Worm (Caenorhabditis elegans): ENCODE results near the gene che-10.

Gene che-10

ce11 chrII:4671692-4672091, 33.6 kb upstream of the che-10 start, which contains the start of gene T05A7.6:
Gene T05A7.6 (minus strand): TSS chrII:4671792.
- TF ChIP-seq ztf-11 (tag; optimal IDR thresholded peaks at IDR 0.05) (no peak), hlh-1 (tag; optimal IDR thresholded peaks at IDR 0.05) (no peak), nhr-237 (tag; optimal IDR thresholded peaks at IDR 0.05) (no peak), ceh-83 (GFP tag; optimal IDR thresholded peaks at IDR 0.05) (no peak), nhr-2 (tag; optimal IDR thresholded peaks at IDR 0.05) (no peak), sem-2 (GFP tag; optimal IDR thresholded peaks at IDR 0.05) (no peak), drap-1 (GFP tag; optimal IDR thresholded peaks at IDR 0.05) (no peak), tbx-8 (GFP tag; optimal IDR thresholded peaks at IDR 0.05) (no peak), unc-62 (GFP tag; optimal IDR thresholded peaks at IDR 0.05) (no peak), cnd-1 (tag; optimal IDR thresholded peaks at IDR 0.05) (no peak), mep-1 (tag; optimal IDR thresholded peaks at IDR 0.05) (no peak), ceh-43 (GFP tag; optimal IDR thresholded peaks at IDR 0.05) (no peak), elt-3 (tag; optimal IDR thresholded peaks at IDR 0.05) (no peak), nhr-12 (tag; optimal IDR thresholded peaks at IDR 0.05) (no peak), zip-8 (tag; optimal IDR thresholded peaks at IDR 0.05) (no peak)

DNA sequence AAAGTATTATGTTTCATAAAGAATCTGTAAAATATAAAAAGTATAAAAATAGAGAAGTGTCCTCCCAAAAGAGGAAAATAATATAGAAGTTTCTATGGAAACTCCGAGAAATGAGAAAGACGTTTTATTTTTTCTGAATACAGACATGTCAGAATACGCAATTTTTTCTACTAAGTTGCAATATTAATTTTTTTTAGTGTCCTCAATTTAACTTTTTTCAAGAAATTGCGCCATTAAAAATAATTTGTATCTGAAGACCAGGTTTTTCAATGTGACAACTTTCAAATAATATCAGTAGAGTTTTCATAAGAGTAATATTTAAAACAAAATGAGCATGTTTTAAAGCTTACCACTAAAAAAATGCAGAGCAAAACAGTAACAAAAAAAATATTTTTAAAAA, 29.4 kb upstream of the che-10 start, which contains the start of gene fut-5:
Gene fut-5, minus strand, starts transcription at position 101 of the 400 bp plus-strand sequence.
- TF ChIP-seq ham-2 (GFP tag; optimal IDR thresholded peaks at IDR 0.05), result no peak
- no peak for TF ChIP-seq unc-62 (GFP tag; optimal IDR thresholded peaks at IDR 0.05)
- no peak for TF ChIP-seq snpc-4 (tag; optimal IDR thresholded peaks at IDR 0.05)
- no peak for TF ChIP-seq sptf-1 (tag; optimal IDR thresholded peaks at IDR 0.05)
- no peak for TF ChIP-seq ceh-39 (tag; optimal IDR thresholded peaks at IDR 0.05)
- no peak for TF ChIP-seq nhr-28 (tag; optimal IDR thresholded peaks at IDR 0.05)
- no peak for TF ChIP-seq M03D4.4 (tag; optimal IDR thresholded peaks at IDR 0.05)

- no peak for TF ChIP-seq ceh-43 (GFP tag; optimal IDR thresholded peaks at IDR 0.05)
- TF ChIP-seq nhr-2 (tag; optimal IDR thresholded peaks at IDR 0.05), result no peak
- no peak for TF ChIP-seq mls-2 (tag; optimal IDR thresholded peaks at IDR 0.05)
- no peak for TF ChIP-seq nhr-12 (tag; optimal IDR thresholded peaks at IDR 0.05)
- TF ChIP-seq blmp-1 (tag; optimal IDR thresholded peaks at IDR 0.05), result no peak
- TF ChIP-seq sem-2 (GFP tag; optimal IDR thresholded peaks at IDR 0.05), result no peak
- no peak for TF ChIP-seq M03D4.4 (tag; optimal IDR thresholded peaks at IDR 0.05)
- TF ChIP-seq snpc-4 (tag; optimal IDR thresholded peaks at IDR 0.05), result no peak
- TF ChIP-seq zip-8 (tag; optimal IDR thresholded peaks at IDR 0.05), result no peak
- no peak for TF ChIP-seq lin-32 (GFP tag; optimal IDR thresholded peaks at IDR 0.05)
- TF ChIP-seq flh-1 (GFP tag; optimal IDR thresholded peaks at IDR 0.05), result no peak
- TF ChIP-seq sptf-1 (tag; optimal IDR thresholded peaks at IDR 0.05), result no peak
- TF ChIP-seq unc-62 (GFP tag; optimal IDR thresholded peaks at IDR 0.05), result no peak
These were observed 27.2 kb upstream of the che-10 start, which contains the start of gene T05A7.11 for ce11 chrII:4665359-4665758. Gene T05A7.11 (minus strand): TSS chrII:4665459.

DNA sequence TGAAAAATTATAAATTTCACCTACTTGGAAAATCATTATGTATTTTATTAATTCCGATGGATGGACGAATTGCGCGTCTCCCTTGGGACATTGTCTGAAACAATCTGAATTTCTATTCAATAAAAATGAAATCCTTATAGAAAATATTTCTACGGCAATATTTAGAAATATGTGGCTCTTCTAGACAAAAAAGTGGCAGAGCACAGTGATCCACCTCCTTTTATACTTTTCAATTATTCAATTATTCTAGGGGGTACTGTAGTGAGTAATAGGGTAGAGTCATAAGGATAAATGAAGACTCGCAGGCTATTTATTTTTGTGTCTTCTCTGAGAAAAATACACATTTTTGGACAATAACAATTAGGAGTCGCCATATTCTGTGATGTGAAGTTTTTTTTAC, 25.0 kb upstream of the che-10 start, which contains the start of gene T05A7.12:
Gene T05A7.12, minus strand, starts transcription at position 101 of the 400 bp plus-strand sequence.
- TF ChIP-seq sem-2 (GFP tag; optimal IDR thresholded peaks at IDR 0.05), result no peak
- no peak for TF ChIP-seq cnd-1 (tag; optimal IDR thresholded peaks at IDR 0.05)
- no peak for TF ChIP-seq nhr-12 (tag; optimal IDR thresholded peaks at IDR 0.05)
- TF ChIP-seq unc-120 (tag; optimal IDR thresholded peaks at IDR 0.05; ENCODE audit: poor library complexity, severe bottlenecking), result no peak
- no peak for TF ChIP-seq mls-2 (tag; optimal IDR thresholded peaks at IDR 0.05)
- no peak for TF ChIP-seq lin-32 (GFP tag; optimal IDR thresholded peaks at IDR 0.05)
- no peak for TF ChIP-seq sptf-1 (tag; optimal IDR thresholded peaks at IDR 0.05)
- TF ChIP-seq nhr-2 (tag; optimal IDR thresholded peaks at IDR 0.05), result no peak
- TF ChIP-seq nhr-237 (tag; optimal IDR thresholded peaks at IDR 0.05), result no peak

ce11 chrII:4661278-4661677, 23.1 kb upstream of the che-10 start, which contains the start of gene T05A7.13:
Gene T05A7.13 (minus strand): TSS chrII:4661378.
- TF ChIP-seq ztf-11 (tag; optimal IDR thresholded peaks at IDR 0.05) (no peak), sptf-1 (tag; optimal IDR thresholded peaks at IDR 0.05) (no peak), drap-1 (GFP tag; optimal IDR thresholded peaks at IDR 0.05) (no peak), snpc-4 (tag; optimal IDR thresholded peaks at IDR 0.05) (no peak), elt-1 (tag; optimal IDR thresholded peaks at IDR 0.05; ENCODE audit: borderline replicate concordance, insufficient read depth) (no peak), hlh-1 (tag; optimal IDR thresholded peaks at IDR 0.05) (peak; percentile 46)

ce11 chrII:4658245-4658644, 20.1 kb upstream of the che-10 start:
- TF ChIP-seq ceh-43 (GFP tag; optimal IDR thresholded peaks at IDR 0.05) (no peak), unc-39 (tag; optimal IDR thresholded peaks at IDR 0.05) (no peak), drap-1 (GFP tag; optimal IDR thresholded peaks at IDR 0.05) (no peak), nhr-76 (tag; optimal IDR thresholded peaks at IDR 0.05) (no peak), nhr-2 (tag; optimal IDR thresholded peaks at IDR 0.05) (no peak), unc-62 (GFP tag; optimal IDR thresholded peaks at IDR 0.05) (no peak), ham-2 (GFP tag; optimal IDR thresholded peaks at IDR 0.05) (no peak), hlh-1 (tag; optimal IDR thresholded peaks at IDR 0.05) (no peak), mls-2 (tag; optimal IDR thresholded peaks at IDR 0.05) (no peak)
